Worm (Caenorhabditis elegans) whole organism, late embryonic: ENCODE results near the gene srp-7.

Experiments used
- ets-4 ChIP-seq: sonication (generic microtip); optimal IDR thresholded peaks from 2 replicates; lab custom pipeline; 2016; ENCODE audit warnings: missing genetic modification characterization, missing compliant biosample characterization
- nhr-11 ChIP-seq: fragments of 150-350 bp; optimal IDR thresholded peaks from 2 replicates; lab custom pipeline; 2014; ENCODE audit warnings: missing biosample characterization, missing genetic modification characterization
- nhr-232 ChIP-seq: sonication (generic microtip); optimal IDR thresholded peaks from 2 replicates; lab custom pipeline; 2016; ENCODE audit warnings: missing genetic modification characterization, missing compliant biosample characterization

ce11 chrV:8217118-8217517, 38.2 kb downstream of the srp-7 start:
- TF ChIP-seq nhr-11 (tag; lab: Kevin White, UChicago) (no peak), nhr-232 (tag; lab: Kevin White, UChicago) (no peak), ets-4 (no peak)
